Worm (Caenorhabditis elegans) whole organism, L2 larva: ENCODE data around the gene decr-1.1.

Source experiments
- gmeb-1 ChIP-seq: fragments of 150-350 bp; optimal IDR thresholded peaks from 2 replicates; lab custom pipeline; 2014; ENCODE audit warnings: missing biosample characterization, missing genetic modification characterization
- lin-13 ChIP-seq: fragments of 150-350 bp; optimal IDR thresholded peaks from 2 replicates; lab custom pipeline; 2014; ENCODE audit warnings: missing biosample characterization, missing genetic modification reagents, missing genetic modification characterization

ce11 chrV:13790557-13790956 is 8.4 kb downstream of the decr-1.1 start:
- TF ChIP-seq lin-13 (GFP tag; lab: Kevin White, UChicago) (no peak), gmeb-1 (tag; lab: Kevin White, UChicago) (no peak)
